Worm (Caenorhabditis elegans) whole organism, young adult: ENCODE measurements around the gene ubc-17.

ENCODE experiments used
- C06A6.2 ChIP-seq: fragments of 200-800 bp; sonication (Bioruptor generic); conservative IDR thresholded peaks from 2 replicates; pipeline ENCODE4 v1.3.6; 2022; ENCODE audit warnings: missing genetic modification characterization, missing compliant biosample characterization
- ceh-100 ChIP-seq: fragments of 200-800 bp; sonication (Bioruptor generic); IDR thresholded peaks from 2 replicates; pipeline ENCODE4 v1.3.6; 2022; ENCODE audit warnings: missing genetic modification reagents, missing genetic modification characterization, missing compliant biosample characterization
- dpl-1 ChIP-seq: fragments of 150-350 bp; optimal IDR thresholded peaks from 2 replicates; lab custom pipeline; 2014; ENCODE audit warnings: missing biosample characterization, missing genetic modification reagents, missing genetic modification characterization
- hmg-1.2 ChIP-seq: fragments of 200-800 bp; sonication (Bioruptor generic); IDR thresholded peaks from 2 replicates; pipeline ENCODE4 v1.3.6; 2022; ENCODE audit warnings: missing genetic modification reagents, missing genetic modification characterization, missing compliant biosample characterization

- TF ChIP-seq dpl-1 (GFP tag; lab: Kevin White, UChicago): no peak
- no peak for TF ChIP-seq ceh-100 (GFP tag; lab: Robert Waterston, UW)
- TF ChIP-seq C06A6.2 (GFP tag; lab: Robert Waterston, UW): no peak
- TF ChIP-seq hmg-1.2 (GFP tag; lab: Robert Waterston, UW): no peak
Observed at ce11 chrX:7096349-7096748, 46.0 kb downstream of the ubc-17 start, which contains the start of gene C36B7.5.
